Worm (Caenorhabditis elegans): Measurements from ENCODE around the gene ten-1.

Gene ten-1

DNA sequence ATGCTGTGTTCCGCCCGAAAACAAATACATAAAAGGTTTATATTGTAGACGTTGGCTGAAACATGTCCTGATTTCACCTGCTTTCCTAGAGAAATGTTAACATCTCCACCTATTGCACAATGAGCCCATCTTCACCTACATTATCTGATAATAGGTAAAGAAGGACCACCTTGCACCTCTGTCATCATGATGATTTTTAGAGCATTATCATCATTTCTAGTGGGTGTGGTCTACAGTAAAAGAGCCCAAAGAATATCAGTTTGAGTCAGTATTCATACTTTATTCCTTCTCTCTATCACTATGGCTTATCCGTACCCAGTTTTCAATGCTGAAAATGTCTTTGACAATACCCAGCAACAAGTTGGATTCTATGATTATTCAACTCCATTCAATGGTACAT lies 63.5 kb downstream of the ten-1 start, which contains the start of gene med-2:
med-2 (plus strand) TSS at position 301 of the 400 bp plus-strand sequence.
- TF ChIP-seq mep-1 (tag; optimal IDR thresholded peaks at IDR 0.05) (no peak), unc-39 (tag; optimal IDR thresholded peaks at IDR 0.05) (no peak), ces-1 (GFP tag; optimal IDR thresholded peaks at IDR 0.05) (no peak), drap-1 (GFP tag; optimal IDR thresholded peaks at IDR 0.05) (no peak), unc-62 (GFP tag; optimal IDR thresholded peaks at IDR 0.05) (no peak), hlh-1 (tag; optimal IDR thresholded peaks at IDR 0.05) (no peak), mab-5 (tag; optimal IDR thresholded peaks at IDR 0.05) (no peak), ceh-43 (GFP tag; optimal IDR thresholded peaks at IDR 0.05) (no peak), lin-13 (tag; optimal IDR thresholded peaks at IDR 0.05) (no peak), tbx-8 (GFP tag; optimal IDR thresholded peaks at IDR 0.05) (no peak), mls-2 (tag; optimal IDR thresholded peaks at IDR 0.05) (no peak), nhr-2 (tag; optimal IDR thresholded peaks at IDR 0.05) (no peak)

DNA sequence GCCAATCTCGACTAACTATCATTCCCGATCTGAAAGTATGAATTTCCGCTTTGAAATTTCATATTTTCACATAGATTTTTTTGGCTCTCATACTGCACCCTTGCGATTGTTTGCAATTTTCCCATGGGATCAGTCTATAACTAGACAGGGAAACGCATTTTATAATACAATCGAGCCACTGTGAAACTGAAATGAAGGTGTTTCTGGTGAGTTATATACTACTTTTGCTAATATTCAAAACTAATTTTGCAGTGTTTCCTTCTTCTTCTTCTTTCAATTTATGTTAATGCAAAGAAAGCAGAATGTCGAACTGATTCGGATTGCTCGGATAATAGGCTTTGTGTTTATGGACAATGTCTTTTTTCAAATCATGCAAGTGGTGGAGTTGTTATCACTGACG lies 65.2 kb downstream of the ten-1 start:
- no peak for TF ChIP-seq pha-4 (tag; optimal IDR thresholded peaks at IDR 0.05)
- no peak for TF ChIP-seq ceh-83 (GFP tag; optimal IDR thresholded peaks at IDR 0.05)
- no peak for TF ChIP-seq ceh-43 (GFP tag; optimal IDR thresholded peaks at IDR 0.05)
- TF ChIP-seq tbx-8 (GFP tag; optimal IDR thresholded peaks at IDR 0.05) = no peak
- no peak for TF ChIP-seq zip-8 (tag; optimal IDR thresholded peaks at IDR 0.05)
- no peak for TF ChIP-seq nhr-28 (tag; optimal IDR thresholded peaks at IDR 0.05)
- no peak for TF ChIP-seq ceh-39 (tag; optimal IDR thresholded peaks at IDR 0.05)
- TF ChIP-seq elt-1 (tag; optimal IDR thresholded peaks at IDR 0.05; ENCODE audit: borderline replicate concordance, insufficient read depth) = no peak
- no peak for TF ChIP-seq bed-3 (GFP tag; optimal IDR thresholded peaks at IDR 0.05)
- no peak for TF ChIP-seq unc-120 (tag; optimal IDR thresholded peaks at IDR 0.05; ENCODE audit: poor library complexity, severe bottlenecking)
- no peak for TF ChIP-seq nhr-2 (tag; optimal IDR thresholded peaks at IDR 0.05)
- no peak for TF ChIP-seq snpc-4 (tag; optimal IDR thresholded peaks at IDR 0.05)
- no peak for TF ChIP-seq drap-1 (GFP tag; optimal IDR thresholded peaks at IDR 0.05)
- no peak for TF ChIP-seq cnd-1 (tag; optimal IDR thresholded peaks at IDR 0.05)
- TF ChIP-seq lsy-2 (tag; optimal IDR thresholded peaks at IDR 0.05) = no peak
- no peak for TF ChIP-seq mls-2 (tag; optimal IDR thresholded peaks at IDR 0.05)
- no peak for TF ChIP-seq lin-13 (tag; optimal IDR thresholded peaks at IDR 0.05)
- no peak for TF ChIP-seq flh-1 (GFP tag; optimal IDR thresholded peaks at IDR 0.05)
- TF ChIP-seq ztf-11 (tag; optimal IDR thresholded peaks at IDR 0.05) = no peak
- no peak for TF ChIP-seq nhr-12 (tag; optimal IDR thresholded peaks at IDR 0.05)

DNA sequence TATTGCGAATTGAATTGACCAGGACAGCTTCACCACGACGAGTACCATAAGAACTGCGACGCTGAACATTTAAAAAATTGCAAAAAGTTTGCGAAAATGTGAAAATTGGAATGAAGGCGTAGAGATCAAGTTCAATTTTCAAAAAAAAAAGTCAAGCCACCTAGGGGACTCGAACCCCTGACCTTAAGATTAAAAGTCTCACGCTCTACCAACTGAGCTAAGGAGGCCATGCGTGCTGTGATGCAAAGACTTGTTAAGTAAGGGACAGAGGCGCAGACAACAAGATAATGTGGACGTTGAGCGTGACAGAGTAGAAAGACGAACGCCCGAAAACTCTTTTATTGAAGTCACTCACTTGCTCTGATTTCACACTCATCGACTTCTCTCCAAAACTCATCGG lies 66.8 kb downstream of the ten-1 start:
- TF ChIP-seq mep-1 (tag; optimal IDR thresholded peaks at IDR 0.05) (peak; percentile 55), pha-4 (tag; optimal IDR thresholded peaks at IDR 0.05) (no peak), ztf-11 (tag; optimal IDR thresholded peaks at IDR 0.05) (peak; percentile 32), ces-1 (GFP tag; optimal IDR thresholded peaks at IDR 0.05) (peak; percentile 56), nhr-76 (tag; optimal IDR thresholded peaks at IDR 0.05) (no peak), nhr-28 (tag; optimal IDR thresholded peaks at IDR 0.05) (peak; percentile 38), unc-39 (tag; optimal IDR thresholded peaks at IDR 0.05) (peak; percentile 13), ham-2 (GFP tag; optimal IDR thresholded peaks at IDR 0.05) (peak; percentile 41), lin-32 (GFP tag; optimal IDR thresholded peaks at IDR 0.05) (peak; percentile 60), tbx-8 (GFP tag; optimal IDR thresholded peaks at IDR 0.05) (peak; percentile 46), ceh-83 (GFP tag; optimal IDR thresholded peaks at IDR 0.05) (peak; percentile 81), M03D4.4 (tag; optimal IDR thresholded peaks at IDR 0.05) (peak; percentile 81), snpc-4 (tag; optimal IDR thresholded peaks at IDR 0.05) (no peak), nhr-12 (tag; optimal IDR thresholded peaks at IDR 0.05) (no peak), bed-3 (GFP tag; optimal IDR thresholded peaks at IDR 0.05) (peak; percentile 63), ceh-43 (GFP tag; optimal IDR thresholded peaks at IDR 0.05) (peak; percentile 64), unc-120 (tag; optimal IDR thresholded peaks at IDR 0.05; ENCODE audit: poor library complexity, severe bottlenecking) (peak; percentile 80), sem-2 (GFP tag; optimal IDR thresholded peaks at IDR 0.05) (peak; percentile 68), sptf-1 (tag; optimal IDR thresholded peaks at IDR 0.05) (peak; percentile 87), lin-13 (tag; optimal IDR thresholded peaks at IDR 0.05) (peak; percentile 16), lsy-2 (tag; optimal IDR thresholded peaks at IDR 0.05) (peak; percentile 45), elt-1 (tag; optimal IDR thresholded peaks at IDR 0.05; ENCODE audit: borderline replicate concordance, insufficient read depth) (no peak), mab-5 (tag; optimal IDR thresholded peaks at IDR 0.05) (no peak), unc-62 (GFP tag; optimal IDR thresholded peaks at IDR 0.05) (no peak), drap-1 (GFP tag; optimal IDR thresholded peaks at IDR 0.05) (peak; percentile 61), nhr-237 (tag; optimal IDR thresholded peaks at IDR 0.05) (no peak), hlh-1 (tag; optimal IDR thresholded peaks at IDR 0.05) (peak; percentile 42), mls-2 (tag; optimal IDR thresholded peaks at IDR 0.05) (peak; percentile 85), nhr-2 (tag; optimal IDR thresholded peaks at IDR 0.05) (no peak), ceh-39 (tag; optimal IDR thresholded peaks at IDR 0.05) (no peak), blmp-1 (tag; optimal IDR thresholded peaks at IDR 0.05) (no peak), cnd-1 (tag; optimal IDR thresholded peaks at IDR 0.05) (peak; percentile 70), elt-3 (tag; optimal IDR thresholded peaks at IDR 0.05) (no peak), flh-1 (GFP tag; optimal IDR thresholded peaks at IDR 0.05) (peak; percentile 46)
